Worm (Caenorhabditis elegans) whole organism, L4 larva: ENCODE results near the gene T11G6.2.

Experiments used
- ZK337.2 ChIP-seq: fragments of 200-800 bp; sonication (Bioruptor generic); IDR thresholded peaks from 2 replicates; pipeline ENCODE4 v1.3.6; 2022; ENCODE audit warnings: missing genetic modification reagents, missing genetic modification characterization, missing compliant biosample characterization
- aly-2 ChIP-seq: sonication (generic microtip); optimal IDR thresholded peaks from 2 replicates; lab custom pipeline; 2018; ENCODE audit warnings: missing biosample characterization, missing genetic modification characterization
- ama-1 ChIP-seq: fragments of 150-350 bp; optimal IDR thresholded peaks from 2 replicates; lab custom pipeline; 2014; ENCODE audit warnings: inconsistent platforms, mixed read lengths
- fos-1 ChIP-seq: fragments of 150-350 bp; optimal IDR thresholded peaks from 2 replicates; lab custom pipeline; 2014; ENCODE audit warnings: missing biosample characterization, missing genetic modification characterization
- lin-39 ChIP-seq: fragments of 150-350 bp; optimal IDR thresholded peaks from 2 replicates; lab custom pipeline; 2014; ENCODE audit warnings: missing biosample characterization, missing genetic modification reagents, missing genetic modification characterization
- mdt-29 ChIP-seq: fragments of 200-800 bp; sonication (Bioruptor generic); IDR thresholded peaks from 2 replicates; pipeline ENCODE4 v1.3.6; 2022; ENCODE audit warnings: missing genetic modification reagents, missing genetic modification characterization, missing compliant biosample characterization
- nhr-11 ChIP-seq: fragments of 150-350 bp; optimal IDR thresholded peaks from 2 replicates; lab custom pipeline; 2014; ENCODE audit warnings: missing biosample characterization, missing genetic modification characterization
- nhr-76 ChIP-seq: fragments of 150-350 bp; optimal IDR thresholded peaks from 2 replicates; lab custom pipeline; 2014; ENCODE audit warnings: missing biosample characterization, missing genetic modification characterization
- pqm-1 ChIP-seq: sonication (generic microtip); optimal IDR thresholded peaks from 2 replicates; lab custom pipeline; 2017; ENCODE audit warnings: missing biosample characterization, missing genetic modification characterization
- unc-130 ChIP-seq: sonication (generic microtip); optimal IDR thresholded peaks from 2 replicates; lab custom pipeline; 2016; ENCODE audit warnings: missing genetic modification reagents, missing genetic modification characterization, missing compliant biosample characterization
- unc-39 ChIP-seq: sonication (generic microtip); optimal IDR thresholded peaks from 2 replicates; lab custom pipeline; 2017; ENCODE audit warnings: missing biosample characterization, missing genetic modification characterization
- unc-62 ChIP-seq, 3 experiments: fragments of 150-350 bp in 1 of 3; sonication (generic microtip); optimal IDR thresholded peaks in 2 of 3; peaks in 1 of 3; 1 replicate in 1 of 3; 2 replicates in 2 of 3; lab custom pipeline; 2014 to 2017; ENCODE audit warnings: missing biosample characterization in 3 of 3, missing genetic modification characterization in 3 of 3, missing genetic modification reagents in 3 of 3, missing genotype in 1 of 3

ce11 chrIV:10864031-10864430 lies 5.7 kb upstream of the T11G6.2 start, which contains the start of gene nish-1:
- no peak for TF ChIP-seq unc-39 (tag; lab: Kevin White, UChicago)
- no peak for TF ChIP-seq pqm-1
- TF ChIP-seq unc-62 (GFP tag; optimal IDR thresholded peaks at IDR 0.05 in 1 of 2; lab: Kevin White, UChicago), result no peak
- no peak for TF ChIP-seq unc-62 (tag; optimal IDR thresholded peaks at IDR 0.05; lab: Kevin White, UChicago)
- no peak for TF ChIP-seq ZK337.2 (GFP tag; lab: Robert Waterston, UW)
- no peak for TF ChIP-seq unc-130
- TF ChIP-seq nhr-76 (tag; lab: Kevin White, UChicago), result no peak
- TF ChIP-seq ama-1 (lab: Kevin White, UChicago), result no peak
- no peak for TF ChIP-seq aly-2
- no peak for TF ChIP-seq fos-1 (tag; lab: Kevin White, UChicago)
- TF ChIP-seq mdt-29 (GFP tag; lab: Robert Waterston, UW), result no peak
- TF ChIP-seq lin-39 (tag; lab: Kevin White, UChicago), result no peak
- no peak for TF ChIP-seq nhr-11 (tag; lab: Kevin White, UChicago)
